Fruit fly (Drosophila melanogaster) whole organism, prepupa: ENCODE results near the gene SerRS.
A peak's percentile ranks its signal among the peaks of the same experiment; 100 is the strongest.

Experiments
- Blimp-1 ChIP-seq: fragments of 200-800 bp; sonication (Bioruptor generic); optimal IDR thresholded peaks from 3 replicates; lab custom pipeline; 2017; ENCODE audit warnings: missing biosample characterization, missing genetic modification characterization, mild to moderate bottlenecking, moderate library complexity, missing genetic modification reagents
- CG10631 ChIP-seq: fragments of 200-800 bp; sonication (Bioruptor generic); optimal IDR thresholded peaks from 2 replicates; lab custom pipeline; 2016; ENCODE audit warnings: missing biosample characterization, missing genetic modification characterization
- CG10669 ChIP-seq: fragments of 200-800 bp; sonication (Bioruptor generic); optimal IDR thresholded peaks from 3 replicates; lab custom pipeline; 2018; ENCODE audit warnings: missing biosample characterization, mild to moderate bottlenecking, missing genetic modification characterization, moderate library complexity
- CG11294 ChIP-seq: fragments of 200-800 bp; sonication (Bioruptor generic); IDR thresholded peaks from 2 replicates; pipeline ENCODE4 v1.3.6; 2022; ENCODE audit warnings: missing biosample characterization, missing genetic modification characterization
- CG1621 ChIP-seq: fragments of 200-800 bp; sonication (Bioruptor generic); optimal IDR thresholded peaks from 3 replicates; lab custom pipeline; 2018; ENCODE audit warnings: missing biosample characterization, mild to moderate bottlenecking, missing genetic modification characterization
- CG31627 ChIP-seq: fragments of 200-800 bp; sonication (Bioruptor generic); optimal IDR thresholded peaks from 3 replicates; lab custom pipeline; 2016; ENCODE audit warnings: missing biosample characterization, missing genetic modification characterization
- CG32006 ChIP-seq: fragments of 200-800 bp; sonication (Bioruptor generic); optimal IDR thresholded peaks from 3 replicates; lab custom pipeline; 2017; ENCODE audit warnings: missing biosample characterization, mild to moderate bottlenecking, missing genetic modification characterization
- CG3919 ChIP-seq: fragments of 200-800 bp; sonication (Bioruptor generic); optimal IDR thresholded peaks from 3 replicates; lab custom pipeline; 2016; ENCODE audit warnings: missing biosample characterization, missing genetic modification characterization
- CG6808 ChIP-seq: fragments of 200-800 bp; sonication (Bioruptor generic); optimal IDR thresholded peaks from 3 replicates; lab custom pipeline; 2017; ENCODE audit warnings: missing biosample characterization, missing genetic modification characterization, mild to moderate bottlenecking, moderate library complexity, missing genetic modification reagents
- CG6854 ChIP-seq: fragments of 200-800 bp; sonication (Bioruptor generic); optimal IDR thresholded peaks from 2 replicates; lab custom pipeline; 2017; ENCODE audit warnings: missing biosample characterization, mild to moderate bottlenecking, missing genetic modification characterization
- CG7368 ChIP-seq: fragments of 200-800 bp; sonication (Bioruptor generic); optimal IDR thresholded peaks from 3 replicates; lab custom pipeline; 2016; ENCODE audit warnings: missing biosample characterization, missing genetic modification characterization
- CG9139 ChIP-seq: fragments of 200-800 bp; sonication (Bioruptor generic); optimal IDR thresholded peaks from 3 replicates; lab custom pipeline; 2017; ENCODE audit warnings: missing biosample characterization, mild to moderate bottlenecking, missing genetic modification characterization
- Eip75B ChIP-seq: fragments of 200-800 bp; sonication (Bioruptor generic); optimal IDR thresholded peaks from 3 replicates; lab custom pipeline; 2016; ENCODE audit warnings: missing biosample characterization, missing genetic modification characterization
- Eip78C ChIP-seq: fragments of 200-800 bp; sonication (Bioruptor generic); peaks from one replicate; lab custom pipeline; 2016; ENCODE audit warnings: missing biosample characterization, missing genetic modification characterization
- Ets21C ChIP-seq: fragments of 200-800 bp; sonication (Bioruptor generic); optimal IDR thresholded peaks from 3 replicates; lab custom pipeline; 2016; ENCODE audit warnings: missing biosample characterization, missing genetic modification characterization
- Ets96B ChIP-seq: fragments of 200-800 bp; optimal IDR thresholded peaks from 2 replicates; lab custom pipeline; 2019; ENCODE audit warnings: missing biosample characterization, mild to moderate bottlenecking, missing genetic modification characterization, moderate library complexity
- Hr38 ChIP-seq: sonication (Bioruptor generic); optimal IDR thresholded peaks from 2 replicates; lab custom pipeline; 2016; ENCODE audit warnings: missing biosample characterization, missing genetic modification characterization
- Hr39 ChIP-seq: fragments of 200-800 bp; sonication (Bioruptor generic); optimal IDR thresholded peaks from 2 replicates; lab custom pipeline; 2016; ENCODE audit warnings: missing biosample characterization, missing genetic modification characterization
- Lpt ChIP-seq: fragments of 200-800 bp; sonication (Bioruptor generic); optimal IDR thresholded peaks from 3 replicates; lab custom pipeline; 2016; ENCODE audit warnings: missing biosample characterization, missing genetic modification characterization
- Met ChIP-seq: fragments of 200-800 bp; sonication (Bioruptor generic); optimal IDR thresholded peaks from 3 replicates; lab custom pipeline; 2016; ENCODE audit warnings: missing biosample characterization, missing genetic modification characterization
- OdsH ChIP-seq: fragments of 200-800 bp; sonication (Bioruptor generic); optimal IDR thresholded peaks from 3 replicates; lab custom pipeline; 2016; ENCODE audit warnings: missing biosample characterization, missing genetic modification characterization
- Smox ChIP-seq: fragments of 200-800 bp; sonication (Bioruptor generic); optimal IDR thresholded peaks from 3 replicates; lab custom pipeline; 2016; ENCODE audit warnings: missing biosample characterization, missing genetic modification characterization
- Sox15 ChIP-seq: fragments of 200-800 bp; sonication (Bioruptor generic); optimal IDR thresholded peaks from 3 replicates; lab custom pipeline; 2016; ENCODE audit warnings: missing biosample characterization, missing genetic modification characterization
- achi ChIP-seq: fragments of 200-800 bp; sonication (Bioruptor generic); optimal IDR thresholded peaks from 3 replicates; lab custom pipeline; 2016; ENCODE audit warnings: missing biosample characterization, missing genetic modification characterization
- acj6 ChIP-seq: fragments of 200-800 bp; sonication (Bioruptor generic); optimal IDR thresholded peaks from 3 replicates; lab custom pipeline; 2016; ENCODE audit warnings: missing biosample characterization, missing genetic modification characterization
- cyc ChIP-seq: fragments of 200-800 bp; sonication (Bioruptor generic); optimal IDR thresholded peaks from 3 replicates; lab custom pipeline; 2016; ENCODE audit warnings: missing biosample characterization, missing genetic modification characterization
- dac ChIP-seq: fragments of 200-800 bp; sonication (Bioruptor generic); optimal IDR thresholded peaks from 2 replicates; lab custom pipeline; 2017; ENCODE audit warnings: missing biosample characterization, mild to moderate bottlenecking, missing genetic modification characterization
- eg ChIP-seq: fragments of 200-800 bp; sonication (Bioruptor generic); IDR thresholded peaks from 3 replicates; pipeline ENCODE4 v1.3.6; 2022; ENCODE audit warnings: missing biosample characterization, missing genetic modification characterization
- esn ChIP-seq: fragments of 200-800 bp; sonication (Bioruptor generic); optimal IDR thresholded peaks from 2 replicates; lab custom pipeline; 2016; ENCODE audit warnings: missing biosample characterization, mild to moderate bottlenecking, missing genetic modification characterization, moderate library complexity
- fd59A ChIP-seq: fragments of 200-800 bp; sonication (Bioruptor generic); optimal IDR thresholded peaks from 2 replicates; lab custom pipeline; 2017; ENCODE audit warnings: missing biosample characterization, mild to moderate bottlenecking, missing genetic modification characterization, missing genetic modification reagents
- fd85E ChIP-seq: fragments of 200-800 bp; sonication (Bioruptor generic); optimal IDR thresholded peaks from 3 replicates; lab custom pipeline; 2016; ENCODE audit warnings: missing biosample characterization, missing genetic modification characterization
- fkh ChIP-seq: fragments of 200-800 bp; sonication (Bioruptor generic); optimal IDR thresholded peaks from 3 replicates; lab custom pipeline; 2017; ENCODE audit warnings: missing biosample characterization, mild to moderate bottlenecking, missing genetic modification characterization, moderate library complexity
- lz ChIP-seq: fragments of 200-800 bp; sonication (Bioruptor generic); optimal IDR thresholded peaks from 3 replicates; lab custom pipeline; 2016; ENCODE audit warnings: missing biosample characterization, missing genetic modification characterization
- salr ChIP-seq, 2 experiments: fragments of 200-800 bp; sonication (Bioruptor generic); optimal IDR thresholded peaks; 3 replicates each; lab custom pipeline; 2016 to 2018; ENCODE audit warnings: missing biosample characterization in 2 of 2, missing genetic modification characterization in 2 of 2, mild to moderate bottlenecking in 1 of 2
- svp ChIP-seq: fragments of 200-800 bp; sonication (Bioruptor generic); peaks from one replicate; lab custom pipeline; 2016; ENCODE audit warnings: missing biosample characterization, missing genetic modification characterization
- topi ChIP-seq: fragments of 200-800 bp; sonication (Bioruptor generic); optimal IDR thresholded peaks from 3 replicates; lab custom pipeline; 2016; ENCODE audit warnings: missing biosample characterization, missing genetic modification characterization
- vri ChIP-seq: fragments of 200-800 bp; sonication (Bioruptor generic); optimal IDR thresholded peaks from 3 replicates; lab custom pipeline; 2016; ENCODE audit warnings: missing biosample characterization, mild to moderate bottlenecking, missing genetic modification characterization

SerRS gene

DNA sequence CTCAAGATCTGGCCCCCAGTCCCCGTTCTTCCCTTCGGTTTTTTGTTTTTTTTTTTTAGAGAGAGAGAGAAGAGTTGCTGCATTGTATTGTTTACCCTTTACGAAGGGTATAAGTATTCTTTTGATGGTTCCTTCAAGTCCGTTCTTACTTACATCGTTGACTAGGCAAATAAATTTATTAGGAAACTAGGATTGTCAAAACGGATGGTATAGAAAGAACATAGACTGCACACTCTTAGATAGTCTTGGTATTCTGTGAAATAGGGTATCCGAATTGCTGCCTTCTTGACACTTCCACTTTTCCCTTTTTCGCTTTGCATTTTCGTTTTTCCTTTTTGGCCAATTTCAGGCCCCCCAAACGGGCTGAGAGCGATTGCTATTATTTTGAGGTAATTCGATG, 25.7 kb downstream of the SerRS start (continued):
- TF ChIP-seq eg (0 out of 3 replicates have a peak, but pooled peaks have one; percentile 19), cyc (GFP tag; lab: Kevin White, UChicago) (peak; percentile 88), fd85E (GFP tag; lab: Kevin White, UChicago) (peak; percentile 13), CG6854 (GFP tag; lab: Kevin White, UChicago) (peak; percentile 63), fd59A (GFP tag; lab: Kevin White, UChicago) (peak; percentile 71), salr (GFP tag; optimal IDR thresholded peaks at IDR 0.05; lab: Kevin White, UChicago) (peak; percentile 27 to 68), Blimp-1 (GFP tag; lab: Kevin White, UChicago) (peak; percentile 62), fkh (GFP tag; lab: Kevin White, UChicago) (no peak), Hr39 (GFP tag; lab: Kevin White, UChicago) (peak; percentile 90), lz (GFP tag; lab: Kevin White, UChicago) (peak; percentile 85), Ets21C (GFP tag; lab: Kevin White, UChicago) (peak; percentile 81), achi (GFP tag; lab: Kevin White, UChicago) (peak; percentile 78), CG10669 (GFP tag; lab: Kevin White, UChicago) (peak; percentile 74), Ets96B (tag; lab: Kevin White, UChicago) (peak; percentile 76), vri (GFP tag; lab: Kevin White, UChicago) (peak; percentile 65)
- TF ChIP-seq, all 60 proteins: peak for 53

DNA sequence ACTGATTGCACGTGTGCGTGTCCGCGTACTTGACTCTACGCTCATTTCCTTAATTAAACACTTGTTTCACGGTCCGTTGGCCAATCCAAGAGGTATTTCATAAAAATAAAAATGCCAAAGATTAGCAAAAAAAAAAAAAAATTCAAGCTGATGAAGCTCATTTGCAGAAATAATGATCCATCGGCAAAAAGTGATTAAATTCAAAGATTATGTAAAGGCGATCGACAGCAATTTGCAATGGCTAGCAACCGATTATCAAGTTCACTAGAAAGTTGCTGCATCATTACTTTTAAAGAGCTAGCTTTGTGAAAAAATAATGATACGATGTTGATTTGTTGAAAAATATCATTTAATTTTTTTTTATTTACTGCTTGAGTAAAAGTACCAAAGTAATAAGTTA, 27.8 kb downstream of the SerRS start:
- TF ChIP-seq CG10631 (GFP tag; lab: Kevin White, UChicago): no peak
- TF ChIP-seq Eip78C: no peak
- TF ChIP-seq Hr38: no peak
- TF ChIP-seq Smox (GFP tag; lab: Kevin White, UChicago): no peak
- TF ChIP-seq CG31627 (GFP tag; lab: Kevin White, UChicago): no peak
- no peak for TF ChIP-seq CG3919 (GFP tag; lab: Kevin White, UChicago)
- TF ChIP-seq OdsH (GFP tag; lab: Kevin White, UChicago): no peak
- no peak for TF ChIP-seq Met (GFP tag; lab: Kevin White, UChicago)
- no peak for TF ChIP-seq dac (GFP tag; lab: Kevin White, UChicago)
- TF ChIP-seq, all 60 proteins: peak for 0

DNA sequence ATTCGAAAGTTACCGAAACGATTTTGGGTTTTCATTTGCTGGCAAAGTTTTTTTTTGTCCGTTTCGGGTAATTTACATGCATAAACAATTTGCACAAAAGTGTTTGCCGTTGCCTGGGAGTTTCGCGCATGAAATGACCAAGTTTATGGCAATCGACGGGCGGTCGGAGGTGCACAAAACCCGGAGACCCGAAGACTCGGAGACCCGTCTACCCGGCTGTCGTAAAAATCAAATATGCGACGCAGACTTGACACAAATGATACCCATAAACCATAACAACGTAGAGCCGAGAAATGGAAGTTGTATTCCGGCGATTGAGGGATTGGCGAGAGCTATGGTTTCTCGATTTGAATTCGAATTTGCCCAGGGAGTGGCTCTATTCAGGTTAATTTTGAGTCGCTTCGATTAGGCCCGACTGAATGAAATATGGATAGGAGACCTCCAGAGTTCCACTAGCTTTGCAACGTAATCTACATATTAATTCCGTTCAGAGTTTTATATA, 30.2 kb downstream of the SerRS start:
- TF ChIP-seq CG9139: no peak
- TF ChIP-seq CG3919 (GFP tag; lab: Kevin White, UChicago): no peak
- no peak for TF ChIP-seq cyc (GFP tag; lab: Kevin White, UChicago)
- no peak for TF ChIP-seq CG6808 (GFP tag; lab: Kevin White, UChicago)
- no peak for TF ChIP-seq CG32006 (GFP tag; lab: Kevin White, UChicago)
- no peak for TF ChIP-seq acj6 (GFP tag; lab: Kevin White, UChicago)
- TF ChIP-seq svp (GFP tag; lab: Kevin White, UChicago): no peak
- no peak for TF ChIP-seq topi (GFP tag; lab: Kevin White, UChicago)
- TF ChIP-seq Blimp-1 (GFP tag; lab: Kevin White, UChicago): no peak
- no peak for TF ChIP-seq CG1621
- TF ChIP-seq CG6854 (GFP tag; lab: Kevin White, UChicago): no peak
- no peak for TF ChIP-seq Sox15
- TF ChIP-seq fkh (GFP tag; lab: Kevin White, UChicago): no peak
- no peak for TF ChIP-seq Hr39 (GFP tag; lab: Kevin White, UChicago)
- TF ChIP-seq Lpt (GFP tag; lab: Kevin White, UChicago): no peak
- no peak for TF ChIP-seq Eip75B
- TF ChIP-seq CG11294 (GFP tag; lab: Robert Waterston, UW): no peak
- TF ChIP-seq esn (GFP tag; lab: Kevin White, UChicago): no peak
- no peak for TF ChIP-seq CG7368
- TF ChIP-seq salr (GFP tag; optimal IDR thresholded peaks at IDR 0.05; lab: Kevin White, UChicago): no peak
